Fruit fly (Drosophila melanogaster) whole organism, pupa: ENCODE data around the gene CG9029.
A peak's percentile ranks its signal among the peaks of the same experiment; 100 is the strongest.

Experiments
- CG12605 ChIP-seq: fragments of 200-800 bp; sonication (Bioruptor generic); IDR thresholded peaks from 2 replicates; pipeline ENCODE4 v1.3.6; 2022; ENCODE audit warnings: missing biosample characterization, missing genetic modification characterization
- CG13204 ChIP-seq: fragments of 200-800 bp; sonication (Bioruptor generic); optimal IDR thresholded peaks from 2 replicates; lab custom pipeline; 2018; ENCODE audit warnings: missing biosample characterization, mild to moderate bottlenecking, missing genetic modification characterization, moderate library complexity
- CG14655 ChIP-seq: fragments of 200-800 bp; sonication (Bioruptor generic); optimal IDR thresholded peaks from 3 replicates; lab custom pipeline; 2017; ENCODE audit warnings: mild to moderate bottlenecking, missing biosample characterization, missing genetic modification reagents, missing genetic modification characterization
- CG15710 ChIP-seq: fragments of 200-800 bp; sonication (Bioruptor generic); optimal IDR thresholded peaks from 2 replicates; lab custom pipeline; 2018; ENCODE audit warnings: missing biosample characterization, mild to moderate bottlenecking, missing genetic modification characterization, moderate library complexity
- CG17806 ChIP-seq: fragments of 200-800 bp; sonication (Bioruptor generic); optimal IDR thresholded peaks from 2 replicates; lab custom pipeline; 2018; ENCODE audit warnings: missing biosample characterization, mild to moderate bottlenecking, missing genetic modification characterization, moderate library complexity
- CG32121 ChIP-seq: fragments of 200-800 bp; sonication (Bioruptor generic); IDR thresholded peaks from 2 replicates; pipeline ENCODE4 v1.3.6; 2022; ENCODE audit warnings: missing biosample characterization, missing genetic modification characterization
- CG34367 ChIP-seq: fragments of 200-800 bp; sonication (Bioruptor generic); optimal IDR thresholded peaks from 2 replicates; lab custom pipeline; 2018; ENCODE audit warnings: missing biosample characterization, mild to moderate bottlenecking, missing genetic modification characterization
- CG4496 ChIP-seq: fragments of 200-800 bp; sonication (Bioruptor generic); IDR thresholded peaks from 3 replicates; pipeline ENCODE4 v1.3.6; 2022; ENCODE audit warnings: missing biosample characterization, missing genetic modification characterization
- CG8159 ChIP-seq: fragments of 200-800 bp; sonication (Bioruptor generic); optimal IDR thresholded peaks from 3 replicates; lab custom pipeline; 2018; ENCODE audit warnings: missing biosample characterization, mild to moderate bottlenecking, missing genetic modification characterization, moderate library complexity
- CG8301 ChIP-seq: fragments of 200-800 bp; sonication (Bioruptor generic); optimal IDR thresholded peaks from 2 replicates; lab custom pipeline; 2018; ENCODE audit warnings: missing biosample characterization, mild to moderate bottlenecking, missing genetic modification characterization
- CG9948 ChIP-seq: fragments of 200-800 bp; sonication (Bioruptor generic); optimal IDR thresholded peaks from 2 replicates; lab custom pipeline; 2018; ENCODE audit warnings: missing biosample characterization, mild to moderate bottlenecking, missing genetic modification characterization, moderate library complexity
- D1 ChIP-seq: fragments of 200-800 bp; sonication (Bioruptor generic); optimal IDR thresholded peaks from 2 replicates; lab custom pipeline; 2018; ENCODE audit warnings: missing biosample characterization, mild to moderate bottlenecking, missing genetic modification characterization, moderate library complexity
- EcR ChIP-seq: fragments of 200-800 bp; sonication (Bioruptor generic); optimal IDR thresholded peaks from 3 replicates; lab custom pipeline; 2019; ENCODE audit warnings: missing biosample characterization, missing genetic modification characterization, mild to moderate bottlenecking, moderate library complexity, missing genetic modification reagents
- Ets98B ChIP-seq: fragments of 200-800 bp; sonication (Bioruptor generic); IDR thresholded peaks from 2 replicates; pipeline ENCODE4 v1.3.6; 2022; ENCODE audit warnings: missing biosample characterization, missing genetic modification characterization
- Pif1A ChIP-seq: fragments of 200-800 bp; sonication (Bioruptor generic); optimal IDR thresholded peaks from 3 replicates; lab custom pipeline; 2016; ENCODE audit warnings: missing biosample characterization, missing genetic modification characterization
- Pif1B ChIP-seq: fragments of 200-800 bp; sonication (Bioruptor generic); optimal IDR thresholded peaks from 3 replicates; lab custom pipeline; 2016; ENCODE audit warnings: missing biosample characterization, missing genetic modification characterization
- Snoo ChIP-seq: fragments of 200-800 bp; sonication (Bioruptor generic); optimal IDR thresholded peaks from 3 replicates; lab custom pipeline; 2017; ENCODE audit warnings: missing biosample characterization, mild to moderate bottlenecking, missing genetic modification characterization, inconsistent platforms
- fd96Ca ChIP-seq: fragments of 200-800 bp; sonication (Bioruptor generic); IDR thresholded peaks from 3 replicates; pipeline ENCODE4 v1.3.6; 2022; ENCODE audit warnings: missing biosample characterization, missing genetic modification characterization
- gl ChIP-seq: fragments of 200-800 bp; sonication (Bioruptor generic); optimal IDR thresholded peaks from 2 replicates; lab custom pipeline; 2018; ENCODE audit warnings: missing biosample characterization, mild to moderate bottlenecking, missing genetic modification characterization
- rn ChIP-seq: fragments of 200-800 bp; sonication (Bioruptor generic); IDR thresholded peaks from 2 replicates; pipeline ENCODE4 v1.3.6; 2022; ENCODE audit warnings: missing biosample characterization, missing genetic modification characterization

CG9029 gene

dm6 chr2L:5894533-5894932, 8.7 kb downstream of the CG9029 start:
- TF ChIP-seq gl, result no peak
- TF ChIP-seq CG14655 (GFP tag; lab: Kevin White, UChicago), result no peak
- TF ChIP-seq Snoo, result no peak
- no peak for TF ChIP-seq Ets98B

- 0 out of 3 replicates have a peak, but pooled peaks have one; percentile 26 for TF ChIP-seq CG4496
- peak; percentile 21 for TF ChIP-seq CG14655 (GFP tag; lab: Kevin White, UChicago)
- TF ChIP-seq CG17806 (tag; lab: Kevin White, UChicago), result no peak
- no peak for TF ChIP-seq CG9948 (tag; lab: Kevin White, UChicago)
- TF ChIP-seq CG15710 (tag; lab: Kevin White, UChicago), result no peak
Measured at dm6 chr2L:5899170-5899708, 13.4 kb downstream of the CG9029 start.

dm6 chr2L:5901553-5901952, 15.8 kb downstream of the CG9029 start:
- no peak for TF ChIP-seq fd96Ca (GFP tag; lab: Robert Waterston, UW)
- TF ChIP-seq CG4496, result 0 out of 3 replicates have a peak, but pooled peaks have one; percentile 38
- TF ChIP-seq CG14655 (GFP tag; lab: Kevin White, UChicago), result peak; percentile 67
- TF ChIP-seq CG9948 (tag; lab: Kevin White, UChicago), result peak; percentile 19
- TF ChIP-seq CG8301 (tag; lab: Kevin White, UChicago), result peak; percentile 60

dm6 chr2L:5902898-5903297, 17.1 kb downstream of the CG9029 start:
- TF ChIP-seq CG32121, result no peak
- no peak for TF ChIP-seq CG13204 (GFP tag; lab: Kevin White, UChicago)
- TF ChIP-seq CG4496, result no peak
- no peak for TF ChIP-seq CG17806 (tag; lab: Kevin White, UChicago)
- TF ChIP-seq Pif1B, result no peak
- no peak for TF ChIP-seq CG12605 (GFP tag; lab: Robert Waterston, UW)
- no peak for TF ChIP-seq D1 (tag; lab: Kevin White, UChicago)
- TF ChIP-seq CG8159 (tag; lab: Kevin White, UChicago), result no peak
- no peak for TF ChIP-seq CG34367 (tag; lab: Kevin White, UChicago)
- TF ChIP-seq fd96Ca (GFP tag; lab: Robert Waterston, UW), result no peak
- no peak for TF ChIP-seq CG9948 (tag; lab: Kevin White, UChicago)
- no peak for TF ChIP-seq rn (GFP tag; lab: Robert Waterston, UW)
- no peak for TF ChIP-seq EcR
- TF ChIP-seq Snoo, result no peak

- no peak for TF ChIP-seq CG14655 (GFP tag; lab: Kevin White, UChicago)
- no peak for TF ChIP-seq CG9948 (tag; lab: Kevin White, UChicago)
- no peak for TF ChIP-seq Pif1B
- TF ChIP-seq fd96Ca (GFP tag; lab: Robert Waterston, UW), result no peak
- TF ChIP-seq Snoo, result peak; percentile 27
- TF ChIP-seq rn (GFP tag; lab: Robert Waterston, UW), result no peak
Measured at dm6 chr2L:5904585-5904984, 18.8 kb downstream of the CG9029 start, which contains the start of gene CG9021. CG9021 (minus strand) TSS chr2L:5904689.

dm6 chr2L:5906893-5907850, 21.4 kb downstream of the CG9029 start, which contains the start of gene bchs:
bchs (plus strand) TSS chr2L:5907169.
- peak; percentile 0 for TF ChIP-seq CG13204 (GFP tag; lab: Kevin White, UChicago)
- TF ChIP-seq fd96Ca (GFP tag; lab: Robert Waterston, UW), result no peak
- no peak for TF ChIP-seq rn (GFP tag; lab: Robert Waterston, UW)
- peak; percentile 21 for TF ChIP-seq Pif1B
- TF ChIP-seq CG32121, result 0 out of 2 replicates have a peak, but pooled peaks have one; percentile 12
- TF ChIP-seq CG12605 (GFP tag; lab: Robert Waterston, UW), result peak; percentile 45; the same call in 1 of the 2 replicates
- no peak for TF ChIP-seq CG14655 (GFP tag; lab: Kevin White, UChicago)
- no peak for TF ChIP-seq CG15710 (tag; lab: Kevin White, UChicago)
- TF ChIP-seq EcR, result peak; percentile 60
- no peak for TF ChIP-seq CG34367 (tag; lab: Kevin White, UChicago)
- no peak for TF ChIP-seq Snoo

dm6 chr2L:5910189-5910588, 24.4 kb downstream of the CG9029 start, which contains the start of gene CG14000:
CG14000 (minus strand) TSS chr2L:5910289.
- no peak for TF ChIP-seq CG13204 (GFP tag; lab: Kevin White, UChicago)
- TF ChIP-seq CG34367 (tag; lab: Kevin White, UChicago), result no peak
- no peak for TF ChIP-seq CG4496
- TF ChIP-seq Snoo, result no peak
- TF ChIP-seq CG17806 (tag; lab: Kevin White, UChicago), result no peak
- TF ChIP-seq CG8301 (tag; lab: Kevin White, UChicago), result no peak
- no peak for TF ChIP-seq CG9948 (tag; lab: Kevin White, UChicago)
- TF ChIP-seq gl, result no peak
- no peak for TF ChIP-seq EcR
- TF ChIP-seq Pif1A, result no peak
- TF ChIP-seq D1 (tag; lab: Kevin White, UChicago), result no peak
- TF ChIP-seq Ets98B, result no peak
- no peak for TF ChIP-seq CG12605 (GFP tag; lab: Robert Waterston, UW)
